Fruit fly (Drosophila melanogaster): ENCODE data around the gene CG7600.

CG7600 gene

DNA sequence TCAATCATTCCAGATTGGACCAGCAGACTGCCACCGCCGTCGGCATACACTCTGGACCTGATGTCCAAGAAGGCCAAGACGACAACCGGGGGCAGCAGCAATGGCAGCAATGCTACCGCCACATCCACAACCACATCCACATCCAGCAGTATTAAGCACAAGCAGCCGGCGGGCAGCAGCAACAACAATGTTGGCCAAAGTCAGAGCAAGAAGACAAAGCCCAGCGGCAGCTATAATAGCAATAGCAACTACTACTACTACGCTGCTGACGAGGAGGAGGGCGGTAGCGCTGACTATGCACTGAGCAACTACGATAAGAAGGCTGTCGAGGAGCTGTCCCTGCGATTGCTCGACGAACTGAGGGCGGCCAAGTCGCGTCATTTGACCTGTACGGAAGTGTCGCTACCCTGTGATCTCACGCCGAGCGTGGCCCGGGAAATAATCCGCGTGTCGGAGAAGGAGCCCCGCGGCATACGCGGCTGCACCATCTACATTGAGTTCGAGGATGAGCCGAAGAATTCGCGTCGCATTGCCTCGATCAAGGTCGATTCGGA lies 43.2 kb downstream of the CG7600 start:
- TF ChIP-seq Pif1A (GFP tag; optimal IDR thresholded peaks at IDR 0.05) (no peak), gl (tag; optimal IDR thresholded peaks at IDR 0.05) (no peak), Ets98B (GFP tag; IDR thresholded peaks at IDR 0.05) (no peak), EcR (GFP tag; optimal IDR thresholded peaks at IDR 0.05) (no peak), Pif1B (GFP tag; optimal IDR thresholded peaks at IDR 0.05) (no peak), CG15710 (tag; optimal IDR thresholded peaks at IDR 0.05) (no peak), CG8301 (tag; optimal IDR thresholded peaks at IDR 0.05) (no peak), D1 (tag; optimal IDR thresholded peaks at IDR 0.05) (no peak), CG13204 (GFP tag; optimal IDR thresholded peaks at IDR 0.05) (no peak), Snoo (tag; optimal IDR thresholded peaks at IDR 0.05) (no peak), CG17806 (tag; optimal IDR thresholded peaks at IDR 0.05) (no peak), rn (GFP tag; IDR thresholded peaks at IDR 0.05) (no peak), CG4496 (GFP tag; IDR thresholded peaks at IDR 0.05) (no peak), fd96Ca (GFP tag; IDR thresholded peaks at IDR 0.05) (no peak), CG14655 (GFP tag; optimal IDR thresholded peaks at IDR 0.05) (no peak), CG32121 (GFP tag; IDR thresholded peaks at IDR 0.05) (no peak), CG34367 (tag; optimal IDR thresholded peaks at IDR 0.05) (no peak)

DNA sequence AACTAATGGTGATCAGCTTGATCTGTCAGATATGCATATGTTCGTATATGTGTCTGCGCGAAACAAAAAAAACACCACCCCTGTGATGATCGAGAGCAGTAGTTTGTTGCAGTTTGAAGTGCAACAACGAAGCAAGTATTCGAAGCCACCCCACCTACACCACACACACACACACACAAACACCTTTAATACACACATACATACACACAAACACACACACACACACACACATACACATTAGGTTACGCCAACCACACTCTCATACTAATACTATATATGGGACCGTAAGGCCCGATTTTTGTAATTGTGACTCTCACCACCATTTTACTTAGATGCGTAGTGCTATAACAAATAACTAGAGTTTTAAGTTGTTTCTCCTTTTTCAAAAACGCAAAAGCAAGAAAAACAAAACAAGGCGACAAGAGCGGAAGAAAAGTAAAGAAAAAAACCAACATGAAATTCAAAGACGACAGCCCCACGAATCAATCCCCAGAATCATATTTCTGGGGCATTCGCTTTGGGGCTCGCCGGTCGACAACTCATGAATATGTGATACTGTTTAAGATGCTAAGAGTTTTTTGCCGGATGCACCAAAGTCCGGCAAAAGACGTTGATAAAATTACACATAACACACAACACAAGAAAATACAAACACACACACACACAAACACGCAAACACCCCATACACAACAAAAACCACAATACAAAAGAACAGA lies 44.0 kb downstream of the CG7600 start:
- TF ChIP-seq Snoo (tag; optimal IDR thresholded peaks at IDR 0.05): no peak
- TF ChIP-seq Pif1A (GFP tag; optimal IDR thresholded peaks at IDR 0.05): no peak
- no peak for TF ChIP-seq Pif1B (GFP tag; optimal IDR thresholded peaks at IDR 0.05)
- no peak for TF ChIP-seq CG10348 (GFP tag; IDR thresholded peaks at IDR 0.05)
- TF ChIP-seq CG4496 (GFP tag; IDR thresholded peaks at IDR 0.05): no peak
- no peak for TF ChIP-seq D1 (tag; optimal IDR thresholded peaks at IDR 0.05)
- TF ChIP-seq Ets98B (GFP tag; IDR thresholded peaks at IDR 0.05): no peak
- no peak for TF ChIP-seq CG13204 (GFP tag; optimal IDR thresholded peaks at IDR 0.05)
- no peak for TF ChIP-seq CG9948 (tag; optimal IDR thresholded peaks at IDR 0.05)
- TF ChIP-seq rn (GFP tag; IDR thresholded peaks at IDR 0.05): no peak
- no peak for TF ChIP-seq EcR (GFP tag; optimal IDR thresholded peaks at IDR 0.05)
- no peak for TF ChIP-seq fd96Ca (GFP tag; IDR thresholded peaks at IDR 0.05)
- TF ChIP-seq CG15710 (tag; optimal IDR thresholded peaks at IDR 0.05): no peak
- no peak for TF ChIP-seq CG32121 (GFP tag; IDR thresholded peaks at IDR 0.05)
- no peak for TF ChIP-seq gl (tag; optimal IDR thresholded peaks at IDR 0.05)
- no peak for TF ChIP-seq CG8159 (tag; optimal IDR thresholded peaks at IDR 0.05)
- TF ChIP-seq CG17806 (tag; optimal IDR thresholded peaks at IDR 0.05): no peak
- TF ChIP-seq CG12605 (GFP tag; IDR thresholded peaks at IDR 0.05): no peak
- TF ChIP-seq CG14655 (GFP tag; optimal IDR thresholded peaks at IDR 0.05): no peak
- TF ChIP-seq CG8301 (tag; optimal IDR thresholded peaks at IDR 0.05): no peak

dm6 chr3L:11256147-11256971 lies 45.8 kb downstream of the CG7600 start:
- TF ChIP-seq CG15710 (tag; optimal IDR thresholded peaks at IDR 0.05) (peak; percentile 86), gl (tag; optimal IDR thresholded peaks at IDR 0.05) (peak; percentile 37), CG17806 (tag; optimal IDR thresholded peaks at IDR 0.05) (peak; percentile 74), CG12605 (GFP tag; IDR thresholded peaks at IDR 0.05) (no peak), CG14655 (GFP tag; optimal IDR thresholded peaks at IDR 0.05) (peak; percentile 93), CG13204 (GFP tag; optimal IDR thresholded peaks at IDR 0.05) (peak; percentile 65), fd96Ca (GFP tag; IDR thresholded peaks at IDR 0.05) (peak; percentile 85), Ets98B (GFP tag; IDR thresholded peaks at IDR 0.05) (peak; percentile 84), CG9948 (tag; optimal IDR thresholded peaks at IDR 0.05) (peak; percentile 79), CG34367 (tag; optimal IDR thresholded peaks at IDR 0.05) (peak; percentile 70), rn (GFP tag; IDR thresholded peaks at IDR 0.05) (peak; percentile 73), CG8159 (tag; optimal IDR thresholded peaks at IDR 0.05) (peak; percentile 92), CG10348 (GFP tag; IDR thresholded peaks at IDR 0.05) (0 out of 2 replicates have a peak, but pooled peaks have one; percentile 39), Snoo (tag; optimal IDR thresholded peaks at IDR 0.05) (peak; percentile 77), CG4496 (GFP tag; IDR thresholded peaks at IDR 0.05) (peak; percentile 61; the same call in 2 of the 3 replicates), CG32121 (GFP tag; IDR thresholded peaks at IDR 0.05) (peak; percentile 70), Pif1B (GFP tag; optimal IDR thresholded peaks at IDR 0.05) (peak; percentile 57), Pif1A (GFP tag; optimal IDR thresholded peaks at IDR 0.05) (peak; percentile 61), CG8301 (tag; optimal IDR thresholded peaks at IDR 0.05) (peak; percentile 82), EcR (GFP tag; optimal IDR thresholded peaks at IDR 0.05) (peak; percentile 42), D1 (tag; optimal IDR thresholded peaks at IDR 0.05) (peak; percentile 44)

DNA sequence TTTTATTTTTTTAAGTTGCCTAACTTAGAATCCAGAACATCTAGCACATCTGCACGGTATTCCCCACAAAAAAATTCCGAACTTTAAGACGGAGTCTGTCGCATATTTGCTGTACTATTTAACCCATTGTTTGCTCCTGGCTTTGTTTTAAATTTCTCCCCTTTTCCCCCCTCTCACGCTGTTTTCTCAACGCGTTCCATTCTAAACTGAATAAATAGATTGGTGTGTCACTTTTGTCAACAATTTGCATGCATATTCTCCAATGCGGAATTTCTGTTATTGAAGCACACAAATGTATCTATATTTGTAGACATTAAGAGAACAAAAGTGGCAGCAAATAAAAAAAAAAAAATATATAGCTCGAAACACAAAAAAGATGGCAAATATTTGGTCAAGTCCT lies 47.8 kb downstream of the CG7600 start:
- no peak for TF ChIP-seq CG8301 (tag; optimal IDR thresholded peaks at IDR 0.05)
- no peak for TF ChIP-seq CG13204 (GFP tag; optimal IDR thresholded peaks at IDR 0.05)
- no peak for TF ChIP-seq CG12605 (GFP tag; IDR thresholded peaks at IDR 0.05)
- no peak for TF ChIP-seq CG14655 (GFP tag; optimal IDR thresholded peaks at IDR 0.05)
- TF ChIP-seq CG4496 (GFP tag; IDR thresholded peaks at IDR 0.05): no peak
- no peak for TF ChIP-seq Ets98B (GFP tag; IDR thresholded peaks at IDR 0.05)
- TF ChIP-seq fd96Ca (GFP tag; IDR thresholded peaks at IDR 0.05): no peak
- TF ChIP-seq CG9948 (tag; optimal IDR thresholded peaks at IDR 0.05): no peak
- TF ChIP-seq CG8159 (tag; optimal IDR thresholded peaks at IDR 0.05): no peak
- no peak for TF ChIP-seq CG34367 (tag; optimal IDR thresholded peaks at IDR 0.05)
- TF ChIP-seq CG10348 (GFP tag; IDR thresholded peaks at IDR 0.05): no peak
- no peak for TF ChIP-seq CG17806 (tag; optimal IDR thresholded peaks at IDR 0.05)
- no peak for TF ChIP-seq CG15710 (tag; optimal IDR thresholded peaks at IDR 0.05)
- no peak for TF ChIP-seq D1 (tag; optimal IDR thresholded peaks at IDR 0.05)
- no peak for TF ChIP-seq EcR (GFP tag; optimal IDR thresholded peaks at IDR 0.05)
- TF ChIP-seq Pif1A (GFP tag; optimal IDR thresholded peaks at IDR 0.05): no peak
- TF ChIP-seq rn (GFP tag; IDR thresholded peaks at IDR 0.05): no peak
- TF ChIP-seq Pif1B (GFP tag; optimal IDR thresholded peaks at IDR 0.05): no peak

Measured in whole organism, pupa.